Worm (Caenorhabditis elegans) whole organism, late embryonic: ENCODE results near the gene cul-6.
A peak's percentile ranks its signal among the peaks of the same experiment; 100 is the strongest.

Experiments
- ama-1 ChIP-seq: fragments of 150-350 bp; optimal IDR thresholded peaks from 2 replicates; lab custom pipeline; 2014
- ceh-14 ChIP-seq: sonication (generic microtip); optimal IDR thresholded peaks from 2 replicates; lab custom pipeline; 2016; ENCODE audit warnings: missing genotype, missing genetic modification characterization, missing compliant biosample characterization
- ceh-2 ChIP-seq: sonication (generic microtip); optimal IDR thresholded peaks from 2 replicates; lab custom pipeline; 2016; ENCODE audit warnings: missing genotype, missing genetic modification characterization, missing compliant biosample characterization
- ceh-34 ChIP-seq: sonication (generic microtip); optimal IDR thresholded peaks from 2 replicates; lab custom pipeline; 2016; ENCODE audit warnings: mild to moderate bottlenecking, missing genetic modification characterization, missing compliant biosample characterization
- ceh-45 ChIP-seq: fragments of 200-800 bp; sonication (Bioruptor generic); IDR thresholded peaks from 2 replicates; pipeline ENCODE4 v1.3.6; 2022; ENCODE audit warnings: missing genetic modification reagents, missing genetic modification characterization, missing compliant biosample characterization
- ceh-9 ChIP-seq: sonication (generic microtip); optimal IDR thresholded peaks from 2 replicates; lab custom pipeline; 2016; ENCODE audit warnings: mild to moderate bottlenecking, missing genetic modification characterization, inconsistent platforms, missing compliant biosample characterization
- elt-2 ChIP-seq: sonication (generic microtip); optimal IDR thresholded peaks from 2 replicates; lab custom pipeline; 2016; ENCODE audit warnings: missing genetic modification reagents, missing genetic modification characterization, missing compliant biosample characterization
- fkh-10 ChIP-seq: fragments of 150-350 bp; optimal IDR thresholded peaks from 2 replicates; lab custom pipeline; 2014; ENCODE audit warnings: missing biosample characterization, missing genetic modification reagents, missing genetic modification characterization
- gmeb-2 ChIP-seq: sonication (generic microtip); optimal IDR thresholded peaks from 2 replicates; lab custom pipeline; 2016; ENCODE audit warnings: missing genetic modification characterization, inconsistent platforms, missing compliant biosample characterization
- hlh-13 ChIP-seq: fragments of 200-800 bp; sonication (Bioruptor generic); optimal IDR thresholded peaks from 2 replicates; lab custom pipeline; 2018; ENCODE audit warnings: mild to moderate bottlenecking, missing genetic modification characterization, missing compliant biosample characterization
- pat-9 ChIP-seq: fragments of 200-800 bp; sonication (Bioruptor generic); optimal IDR thresholded peaks from 2 replicates; lab custom pipeline; 2018; ENCODE audit warnings: mild to moderate bottlenecking, missing genetic modification characterization, moderate library complexity, missing compliant biosample characterization
- unc-3 ChIP-seq, 2 experiments: fragments of 200-800 bp in 1 of 2; sonication (Bioruptor generic) in 1 of 2; sonication (generic microtip) in 1 of 2; conservative IDR thresholded peaks in 1 of 2; optimal IDR thresholded peaks in 1 of 2; 2 replicates each; pipeline versions ENCODE4 v1.3.6 to Lab custom; 2016 to 2022; ENCODE audit warnings: missing compliant biosample characterization in 2 of 2, missing genetic modification characterization in 2 of 2, missing genetic modification reagents in 1 of 2

- TF ChIP-seq hlh-13 (GFP tag; lab: Kevin White, UChicago), result peak; percentile 66
- TF ChIP-seq ceh-2, result peak; percentile 54
- TF ChIP-seq ceh-45 (GFP tag; lab: Robert Waterston, UW), result peak; percentile 92
- TF ChIP-seq elt-2, result no peak
- peak; percentile 67; the same call in 1 of the 2 replicates for TF ChIP-seq unc-3 (GFP tag; conservative IDR thresholded peaks at IDR 0.05; lab: Robert Waterston, UW)
- TF ChIP-seq unc-3 (tag; optimal IDR thresholded peaks at IDR 0.05; lab: Kevin White, UChicago), result peak; percentile 54
- TF ChIP-seq pat-9 (tag; lab: Kevin White, UChicago), result peak; percentile 74
- peak; percentile 59 for TF ChIP-seq ceh-9 (tag; lab: Kevin White, UChicago)
- peak; percentile 89 for TF ChIP-seq ceh-14 (tag; lab: Kevin White, UChicago)
- TF ChIP-seq ama-1 (lab: Kevin White, UChicago), result no peak
- TF ChIP-seq ceh-34 (tag; lab: Kevin White, UChicago), result peak; percentile 40
- TF ChIP-seq fkh-10 (GFP tag; lab: Kevin White, UChicago), result no peak
- TF ChIP-seq gmeb-2 (tag; lab: Kevin White, UChicago), result peak; percentile 58
Observed at ce11 chrIV:12594574-12594973, 4.3 kb upstream of the cul-6 start.
